Fruit fly (Drosophila melanogaster): Measurements from ENCODE around the gene Syx8.

Syx8 gene

DNA sequence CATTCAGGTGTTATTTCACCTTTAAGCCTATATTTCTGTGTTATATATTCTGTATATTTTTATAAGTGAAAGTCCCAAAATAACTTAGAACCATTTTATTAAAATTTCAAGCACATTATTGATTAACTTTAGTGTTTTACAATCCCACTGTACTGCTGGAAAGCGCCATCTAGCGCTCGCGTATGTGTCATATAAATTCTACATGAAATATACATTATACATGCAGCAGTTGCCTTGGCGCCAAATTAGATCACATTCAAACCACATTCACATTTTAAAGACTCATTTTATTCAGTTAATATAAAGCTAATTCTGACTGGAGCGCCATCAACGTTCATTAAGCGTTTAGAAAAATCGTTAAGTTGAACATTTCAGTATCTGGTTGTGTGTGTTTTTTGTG is 23.5 kb downstream of the Syx8 start:
- no peak for TF ChIP-seq CG17801 (GFP tag; optimal IDR thresholded peaks at IDR 0.05; ENCODE audit: partially characterized antibody)

DNA sequence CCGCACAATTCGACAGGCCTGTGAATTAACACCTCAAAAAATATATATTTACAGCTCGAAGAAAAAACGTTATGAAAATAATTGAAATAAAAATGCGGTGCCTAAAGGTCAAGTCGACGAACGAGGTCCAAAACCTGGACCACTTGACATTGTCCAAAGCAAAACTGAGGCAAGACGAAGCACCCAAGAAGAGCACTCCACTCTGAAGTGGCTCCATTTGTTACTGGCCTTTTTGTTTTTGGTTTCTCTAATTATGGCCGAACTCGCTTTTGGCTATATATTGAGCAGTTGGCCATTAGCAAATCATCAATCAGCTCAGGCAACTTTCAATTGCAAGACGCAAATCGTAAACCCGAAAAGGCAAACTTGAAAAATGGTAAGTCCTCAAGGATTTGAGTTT is 30.3 kb downstream of the Syx8 start, which contains the start of gene CG4229:
CG4229 (plus strand) TSS at position 301 of the 400 bp plus-strand sequence.
- no peak for TF ChIP-seq CG17801 (GFP tag; optimal IDR thresholded peaks at IDR 0.05; ENCODE audit: partially characterized antibody)

DNA sequence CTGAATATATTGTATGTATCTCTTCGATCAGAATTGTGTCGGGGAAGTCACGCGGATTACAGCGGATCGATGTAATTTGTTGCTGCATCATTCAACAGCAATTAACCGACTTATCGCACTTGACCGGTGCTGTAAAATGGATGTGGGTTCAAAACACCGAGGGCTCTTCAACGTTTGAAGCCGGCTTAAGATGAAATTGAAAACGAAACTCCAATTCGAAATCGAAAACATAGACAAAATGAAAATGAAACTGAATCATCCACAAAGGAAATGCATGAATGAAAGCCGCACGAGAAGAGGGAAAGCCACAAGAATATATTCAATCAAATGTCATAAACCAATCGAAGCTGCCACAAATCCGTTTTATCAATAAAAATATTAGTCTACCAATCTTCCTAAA is 40.7 kb downstream of the Syx8 start:
- TF ChIP-seq CG17801 (GFP tag; optimal IDR thresholded peaks at IDR 0.05; ENCODE audit: partially characterized antibody) = no peak

- no peak for TF ChIP-seq CG17801 (GFP tag; optimal IDR thresholded peaks at IDR 0.05; ENCODE audit: partially characterized antibody)
Observed at dm6 chr3L:16545511-16545910, 41.3 kb downstream of the Syx8 start, which contains the start of gene CG13033. TSS of gene CG13033 (minus strand) at chr3L:16545628.

- no peak for TF ChIP-seq CG17801 (GFP tag; optimal IDR thresholded peaks at IDR 0.05; ENCODE audit: partially characterized antibody)
Observed at dm6 chr3L:16544220-16544619, 42.6 kb downstream of the Syx8 start.

DNA sequence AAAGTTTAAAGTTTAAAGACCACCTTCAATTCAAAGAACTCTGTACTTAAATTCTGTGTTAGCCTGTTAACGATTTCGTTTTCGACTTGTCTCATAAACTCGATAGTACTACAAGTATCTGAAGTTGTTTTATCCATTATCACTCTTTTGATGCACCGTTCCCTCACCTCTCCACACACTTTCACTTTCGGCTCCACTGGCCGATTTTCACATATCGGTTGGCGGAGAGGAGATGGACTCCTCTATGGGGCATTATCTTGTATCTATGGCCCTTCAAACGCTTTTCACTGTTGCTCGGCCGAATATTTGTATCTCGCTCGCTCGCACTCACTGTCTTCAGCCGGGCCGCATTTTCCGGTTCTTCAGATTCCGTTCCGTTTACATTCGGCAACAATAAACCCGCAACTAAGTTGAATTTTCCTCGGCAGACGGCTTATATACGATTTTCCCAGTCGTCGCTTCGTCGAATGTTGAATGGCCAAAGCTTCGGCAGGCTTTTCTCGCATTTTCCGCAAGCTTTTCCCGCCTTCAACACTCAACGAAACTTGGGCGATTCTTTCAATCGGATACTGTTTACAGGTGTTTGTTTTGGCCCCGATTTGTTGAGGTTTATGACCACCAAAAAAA is 43.7 kb downstream of the Syx8 start, which contains the start of gene CG43373:
CG43373 (minus strand) TSS at position 373 of the 627 bp plus-strand sequence.
- no peak for TF ChIP-seq CG17801 (GFP tag; optimal IDR thresholded peaks at IDR 0.05; ENCODE audit: partially characterized antibody)
